Fruit fly (Drosophila melanogaster) whole organism, pupa: ENCODE data around the gene Klp61F.

Experiments used
- CG17806 ChIP-seq: fragments of 200-800 bp; sonication (Bioruptor generic); optimal IDR thresholded peaks from 2 replicates; lab custom pipeline; 2018; ENCODE audit warnings: missing biosample characterization, mild to moderate bottlenecking, missing genetic modification characterization, moderate library complexity
- CG4496 ChIP-seq: fragments of 200-800 bp; sonication (Bioruptor generic); IDR thresholded peaks from 3 replicates; pipeline ENCODE4 v1.3.6; 2022; ENCODE audit warnings: missing biosample characterization, missing genetic modification characterization
- EcR ChIP-seq: fragments of 200-800 bp; sonication (Bioruptor generic); optimal IDR thresholded peaks from 3 replicates; lab custom pipeline; 2019; ENCODE audit warnings: missing biosample characterization, missing genetic modification characterization, mild to moderate bottlenecking, moderate library complexity, missing genetic modification reagents

dm6 chr3L:1277937-1278336 lies 32.2 kb upstream of the Klp61F start:
- TF ChIP-seq CG4496 (GFP tag; lab: Robert Waterston, UW): no peak
- TF ChIP-seq CG17806 (tag; lab: Kevin White, UChicago): no peak
- no peak for TF ChIP-seq EcR
